Fruit fly (Drosophila melanogaster) whole organism, adult: ENCODE results near the gene Tim17b1.

Experiments used
- CG11617 ChIP-seq: fragments of 200-800 bp; sonication (Bioruptor generic); optimal IDR thresholded peaks from 2 replicates; lab custom pipeline; 2017; ENCODE audit warnings: mild to moderate bottlenecking, missing biosample characterization, missing genetic modification reagents, missing genetic modification characterization
- kay ChIP-seq: fragments of 200-800 bp; sonication (Bioruptor generic); peaks from one replicate; lab custom pipeline; 2016; ENCODE audit warnings: missing biosample characterization, missing genetic modification characterization, borderline replicate concordance
- ovo ChIP-seq: fragments of 200-800 bp; sonication (Bioruptor generic); optimal IDR thresholded peaks from 2 replicates; lab custom pipeline; 2016; ENCODE audit warnings: missing biosample characterization, missing genetic modification characterization

dm6 chr3R:5326166-5326565 is 26.2 kb downstream of the Tim17b1 start:
- no peak for TF ChIP-seq kay (GFP tag; lab: Kevin White, UChicago)
- no peak for TF ChIP-seq CG11617 (GFP tag; lab: Kevin White, UChicago)
- TF ChIP-seq ovo (GFP tag; lab: Kevin White, UChicago), result no peak
